Fruit fly (Drosophila melanogaster): ENCODE results near the gene CG45116.

DNA sequence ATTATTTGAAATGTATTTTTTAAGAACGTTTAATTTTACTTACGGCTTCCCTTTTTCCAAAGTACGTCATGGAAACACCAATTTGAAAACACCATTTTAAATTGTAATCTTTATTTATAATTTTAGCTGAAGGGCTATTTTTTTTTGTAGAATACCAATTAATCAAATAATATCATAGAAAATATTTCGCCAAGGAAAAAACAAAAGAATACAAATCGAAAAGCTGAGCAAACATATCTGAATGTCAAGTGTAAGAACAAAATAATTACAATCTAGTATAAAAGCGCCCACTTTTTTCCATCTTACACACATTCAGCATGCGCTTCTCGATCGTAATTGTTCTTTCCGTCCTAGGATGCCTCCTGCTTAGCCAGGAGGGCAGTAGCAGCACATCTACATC, 3.6 kb upstream of the CG45116 start, which contains the start of gene CG14452:
- TF ChIP-seq CG5953 (GFP tag; IDR thresholded peaks at IDR 0.05), result no peak
- TF ChIP-seq Side (GFP tag; optimal IDR thresholded peaks at IDR 0.05), result no peak
- no peak for TF ChIP-seq CG8359 (GFP tag; optimal IDR thresholded peaks at IDR 0.05; ENCODE audit: borderline replicate concordance)
- no peak for TF ChIP-seq CG33557 (GFP tag; optimal IDR thresholded peaks at IDR 0.05)
- TF ChIP-seq run (tag; optimal IDR thresholded peaks at IDR 0.05), result no peak
- TF ChIP-seq CoRest (tag; optimal IDR thresholded peaks at IDR 0.05), result no peak
